Fruit fly (Drosophila melanogaster): ENCODE data around the gene CG12219.

The CG12219 gene

DNA sequence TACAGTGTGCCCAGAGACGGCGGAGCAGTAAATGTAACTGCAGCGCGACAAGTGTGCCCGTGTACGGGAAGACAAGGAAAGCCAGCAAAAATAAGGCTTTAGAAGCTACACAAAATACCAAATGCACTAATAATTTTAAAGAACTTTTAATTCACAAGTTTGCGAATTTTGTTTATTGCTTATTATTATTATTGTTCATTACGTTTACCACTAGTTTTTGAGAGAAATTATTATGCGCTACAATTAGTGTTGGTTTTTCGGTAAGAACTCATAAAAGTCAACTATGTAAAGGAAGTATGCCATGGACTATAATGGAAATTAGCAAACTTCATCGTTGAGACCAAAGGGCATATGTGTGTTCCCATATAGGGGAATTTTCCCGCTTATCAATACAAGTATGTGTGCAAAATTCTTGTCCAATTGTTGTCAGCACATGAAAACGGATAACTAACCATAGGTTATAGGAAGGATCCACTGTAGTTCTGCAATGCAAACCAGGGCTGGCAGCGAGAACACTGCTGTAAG is 33.8 kb downstream of the CG12219 start, which contains the start of gene schlank (continued):
- TF ChIP-seq CG18476 (GFP tag; optimal IDR thresholded peaks at IDR 0.05) (peak; percentile 31), CG34224 (GFP tag; IDR thresholded peaks at IDR 0.05; ENCODE audit: partially characterized antibody) (no peak), tup (GFP tag; optimal IDR thresholded peaks at IDR 0.05) (no peak), HLH3B (GFP tag; IDR thresholded peaks at IDR 0.05) (peak; percentile 53; the same call in 1 of the 2 replicates), CG33557 (GFP tag; optimal IDR thresholded peaks at IDR 0.05) (no peak), Gug (GFP tag; IDR thresholded peaks at IDR 0.05) (peak; percentile 67), prd (optimal IDR thresholded peaks at IDR 0.05) (no peak), prd (GFP tag; IDR thresholded peaks at IDR 0.05) (peak; percentile 81), CG18262 (tag; optimal IDR thresholded peaks at IDR 0.05) (peak; percentile 53), Stat92E (GFP tag; optimal IDR thresholded peaks at IDR 0.05) (peak in 1 of 3 experiments; percentile 19), ci (GFP tag; IDR thresholded peaks at IDR 0.05) (peak; percentile 81), CG10979 (tag; optimal IDR thresholded peaks at IDR 0.05) (peak; percentile 26), schlank (tag; optimal IDR thresholded peaks at IDR 0.05) (peak; percentile 64), Ssrp (tag; optimal IDR thresholded peaks at IDR 0.05) (peak; percentile 40), insv (GFP tag; optimal IDR thresholded peaks at IDR 0.05) (peak in 1 of 2 experiments; percentile 12), HLH4C (GFP tag; IDR thresholded peaks at IDR 0.05; ENCODE audit: partially characterized antibody) (no peak), unpg (GFP tag; optimal IDR thresholded peaks at IDR 0.05) (peak; percentile 44), CG2678 (tag; optimal IDR thresholded peaks at IDR 0.05) (no peak), repo (GFP tag; optimal IDR thresholded peaks at IDR 0.05) (peak; percentile 24), Fer3 (tag; optimal IDR thresholded peaks at IDR 0.05) (peak; percentile 52), ems (GFP tag; optimal IDR thresholded peaks at IDR 0.05) (peak; percentile 28), CG8944 (GFP tag; optimal IDR thresholded peaks at IDR 0.05) (peak; percentile 55), sr (GFP tag; IDR thresholded peaks at IDR 0.05) (no peak), aop (GFP tag; IDR thresholded peaks at IDR 0.05) (0 out of 2 replicates have a peak, but pooled peaks have one; percentile 20), CG2116 (GFP tag; optimal IDR thresholded peaks at IDR 0.05) (no peak), pzg (GFP tag; optimal IDR thresholded peaks at IDR 0.05) (peak; percentile 76), sim (GFP tag; IDR thresholded peaks at IDR 0.05) (no peak), Sry-δ (GFP tag; optimal IDR thresholded peaks at IDR 0.05) (peak; percentile 30), fd3F (GFP tag; optimal IDR thresholded peaks at IDR 0.05) (peak; percentile 22), CG2129 (GFP tag; IDR thresholded peaks at IDR 0.05; ENCODE audit: partially characterized antibody) (no peak), CG10366 (GFP tag; IDR thresholded peaks at IDR 0.05) (peak; percentile 61; the same call in 1 of the 2 replicates), CG2889 (GFP tag; IDR thresholded peaks at IDR 0.05) (0 out of 3 replicates have a peak, but pooled peaks have one; percentile 13), tx (GFP tag; optimal IDR thresholded peaks at IDR 0.05) (peak; percentile 27), Six4 (GFP tag; optimal IDR thresholded peaks at IDR 0.05) (peak; percentile 8), ap (GFP tag; IDR thresholded peaks at IDR 0.05) (0 out of 2 replicates have a peak, but pooled peaks have one; percentile 42), CG14014 (GFP tag; IDR thresholded peaks at IDR 0.05) (peak; percentile 74), toy (GFP tag; IDR thresholded peaks at IDR 0.05) (no peak), Oli (tag; optimal IDR thresholded peaks at IDR 0.05) (peak; percentile 52), CG17829 (tag; optimal IDR thresholded peaks at IDR 0.05) (peak; percentile 28), corto (GFP tag; optimal IDR thresholded peaks at IDR 0.05) (no peak), zfh2 (GFP tag; optimal IDR thresholded peaks at IDR 0.05) (peak; percentile 51), pum (GFP tag; optimal IDR thresholded peaks at IDR 0.05) (peak; percentile 51), her (GFP tag; optimal IDR thresholded peaks at IDR 0.05) (peak; percentile 67), NfI (GFP tag; optimal IDR thresholded peaks at IDR 0.05) (peak; percentile 50), CG33213 (GFP tag; optimal IDR thresholded peaks at IDR 0.05) (peak; percentile 37), CG11695 (GFP tag; IDR thresholded peaks at IDR 0.05) (peak; percentile 51; the same call in 1 of the 3 replicates), CG14710 (tag; optimal IDR thresholded peaks at IDR 0.05) (peak; percentile 62), Sry-β (GFP tag; optimal IDR thresholded peaks at IDR 0.05) (no peak), Xbp1 (GFP tag; optimal IDR thresholded peaks at IDR 0.05) (peak; percentile 64)
